Fruit fly (Drosophila melanogaster) whole organism, embryonic: Measurements from ENCODE around the gene kra.

Experiments
- Bteb2 ChIP-seq: fragments of 200-800 bp; sonication (Bioruptor generic); optimal IDR thresholded peaks from 2 replicates; lab custom pipeline; 2016; ENCODE audit warnings: missing biosample characterization, missing genetic modification characterization
- CG11247 ChIP-seq: fragments of 200-800 bp; sonication (Bioruptor generic); IDR thresholded peaks from 2 replicates; pipeline ENCODE4 v1.3.6; 2022; ENCODE audit warnings: missing biosample characterization, missing genetic modification characterization
- CG11398 ChIP-seq: fragments of 200-800 bp; sonication (Bioruptor generic); optimal IDR thresholded peaks from 2 replicates; lab custom pipeline; 2016; ENCODE audit warnings: missing biosample characterization, missing genetic modification characterization
- CG12219 ChIP-seq: fragments of 200-800 bp; sonication (Bioruptor generic); optimal IDR thresholded peaks from 3 replicates; lab custom pipeline; 2018; ENCODE audit warnings: missing biosample characterization, mild to moderate bottlenecking, missing genetic modification characterization
- CG12659 ChIP-seq: fragments of 200-800 bp; sonication (Bioruptor generic); optimal IDR thresholded peaks from 3 replicates; lab custom pipeline; 2017; ENCODE audit warnings: mild to moderate bottlenecking, missing biosample characterization, missing genetic modification reagents, missing genetic modification characterization
- CG13775 ChIP-seq: fragments of 200-800 bp; sonication (Bioruptor generic); optimal IDR thresholded peaks from 3 replicates; lab custom pipeline; 2017; ENCODE audit warnings: missing biosample characterization, mild to moderate bottlenecking, missing genetic modification characterization
- CG14441 ChIP-seq: fragments of 200-800 bp; sonication (Bioruptor generic); IDR thresholded peaks from 2 replicates; pipeline ENCODE4 v1.3.6; 2022; ENCODE audit warnings: missing biosample characterization, missing genetic modification characterization
- CG14860 ChIP-seq: fragments of 200-800 bp; sonication (Bioruptor generic); IDR thresholded peaks from 3 replicates; pipeline ENCODE4 v1.3.6; 2022; ENCODE audit warnings: missing biosample characterization, missing genetic modification characterization; ENCODE audit not compliant: partially characterized antibody
- CG15011 ChIP-seq: fragments of 200-800 bp; sonication (Bioruptor generic); optimal IDR thresholded peaks from 3 replicates; lab custom pipeline; 2018; ENCODE audit warnings: missing biosample characterization, mild to moderate bottlenecking, missing genetic modification characterization
- CG15269 ChIP-seq: fragments of 200-800 bp; sonication (Bioruptor generic); optimal IDR thresholded peaks from 2 replicates; lab custom pipeline; 2018; ENCODE audit warnings: missing biosample characterization, mild to moderate bottlenecking, missing genetic modification characterization, moderate library complexity
- CG1602 ChIP-seq: fragments of 200-800 bp; sonication (Bioruptor generic); optimal IDR thresholded peaks from 3 replicates; lab custom pipeline; 2016; ENCODE audit warnings: missing biosample characterization, missing genetic modification characterization
- CG2116 ChIP-seq: fragments of 200-800 bp; sonication (Bioruptor generic); optimal IDR thresholded peaks from 3 replicates; lab custom pipeline; 2018; ENCODE audit warnings: missing biosample characterization, mild to moderate bottlenecking, missing genetic modification characterization
- CG2129 ChIP-seq: fragments of 200-800 bp; sonication (Bioruptor generic); IDR thresholded peaks from 2 replicates; pipeline ENCODE4 v1.3.6; 2022; ENCODE audit warnings: missing biosample characterization, missing genetic modification characterization; ENCODE audit not compliant: partially characterized antibody
- CG31224 ChIP-seq: fragments of 200-800 bp; sonication (Bioruptor generic); IDR thresholded peaks from 2 replicates; pipeline ENCODE4 v1.3.6; 2022; ENCODE audit warnings: missing biosample characterization, missing genetic modification characterization
- CG31365 ChIP-seq: fragments of 200-800 bp; sonication (Bioruptor generic); optimal IDR thresholded peaks from 2 replicates; lab custom pipeline; 2018; ENCODE audit warnings: missing biosample characterization, mild to moderate bottlenecking, missing genetic modification characterization
- CG33213 ChIP-seq: fragments of 200-800 bp; sonication (Bioruptor generic); optimal IDR thresholded peaks from 3 replicates; lab custom pipeline; 2016; ENCODE audit warnings: missing biosample characterization, missing genetic modification characterization
- CG4360 ChIP-seq: fragments of 200-800 bp; sonication (Bioruptor generic); IDR thresholded peaks from 2 replicates; pipeline ENCODE4 v1.3.6; 2022; ENCODE audit warnings: missing biosample characterization, missing genetic modification characterization
- CG4854 ChIP-seq: fragments of 200-800 bp; sonication (Bioruptor generic); optimal IDR thresholded peaks from 2 replicates; lab custom pipeline; 2016; ENCODE audit warnings: missing biosample characterization, missing genetic modification characterization, inconsistent platforms
- CG6254 ChIP-seq: fragments of 200-800 bp; sonication (Bioruptor generic); optimal IDR thresholded peaks from 3 replicates; lab custom pipeline; 2017; ENCODE audit warnings: mild to moderate bottlenecking, missing biosample characterization, missing genetic modification reagents, missing genetic modification characterization
- CG6683 ChIP-seq: fragments of 200-800 bp; sonication (Bioruptor generic); optimal IDR thresholded peaks from 2 replicates; lab custom pipeline; 2017; ENCODE audit warnings: missing biosample characterization, mild to moderate bottlenecking, missing genetic modification characterization, missing genetic modification reagents
- CG7786 ChIP-seq: fragments of 200-800 bp; sonication (Bioruptor generic); optimal IDR thresholded peaks from 2 replicates; lab custom pipeline; 2016; ENCODE audit warnings: missing biosample characterization, missing genetic modification characterization
- CG8290 ChIP-seq, 3 experiments: fragments of 200-800 bp; sonication (Bioruptor generic); optimal IDR thresholded peaks; 2 replicates each; lab custom pipeline; 2016 to 2019; ENCODE audit warnings: missing biosample characterization in 3 of 3, missing genetic modification characterization in 3 of 3, mild to moderate bottlenecking in 2 of 3, moderate library complexity in 1 of 3
- CG8765 ChIP-seq: fragments of 200-800 bp; sonication (Bioruptor generic); IDR thresholded peaks from 2 replicates; pipeline ENCODE4 v1.3.6; 2022; ENCODE audit warnings: missing biosample characterization, missing genetic modification characterization
- CrebB ChIP-seq: fragments of 200-800 bp; sonication (Bioruptor generic); optimal IDR thresholded peaks from 3 replicates; lab custom pipeline; 2018; ENCODE audit warnings: missing biosample characterization, mild to moderate bottlenecking, missing genetic modification characterization
- Elba2 ChIP-seq: fragments of 200-800 bp; sonication (Bioruptor generic); optimal IDR thresholded peaks from 3 replicates; lab custom pipeline; 2016; ENCODE audit warnings: missing biosample characterization, missing genetic modification characterization
- Gug ChIP-seq: fragments of 200-800 bp; sonication (Bioruptor generic); IDR thresholded peaks from 4 replicates; pipeline ENCODE4 v1.3.6; 2022; ENCODE audit warnings: missing biosample characterization, missing genetic modification characterization
- HLH3B ChIP-seq: fragments of 200-800 bp; sonication (Bioruptor generic); IDR thresholded peaks from 2 replicates; pipeline ENCODE4 v1.3.6; 2022; ENCODE audit warnings: missing biosample characterization, missing genetic modification characterization
- Hmr ChIP-seq: fragments of 200-800 bp; sonication (Bioruptor generic); optimal IDR thresholded peaks from 3 replicates; lab custom pipeline; 2017; ENCODE audit warnings: mild to moderate bottlenecking, missing biosample characterization, missing genetic modification reagents, missing genetic modification characterization
- Hmx ChIP-seq: fragments of 200-800 bp; sonication (Bioruptor generic); optimal IDR thresholded peaks from 2 replicates; lab custom pipeline; 2016; ENCODE audit warnings: missing biosample characterization, missing genetic modification characterization
- Nf-YC ChIP-seq: fragments of 200-800 bp; optimal IDR thresholded peaks from 3 replicates; lab custom pipeline; 2019; ENCODE audit warnings: missing biosample characterization, mild to moderate bottlenecking, missing genetic modification characterization, moderate library complexity
- Poxn ChIP-seq: fragments of 200-800 bp; sonication (Bioruptor generic); IDR thresholded peaks from 2 replicates; pipeline ENCODE4 v1.3.6; 2022; ENCODE audit warnings: missing biosample characterization, missing genetic modification characterization
- al ChIP-seq: fragments of 200-800 bp; sonication (Bioruptor generic); IDR thresholded peaks from 2 replicates; pipeline ENCODE4 v1.3.6; 2022; ENCODE audit warnings: missing biosample characterization, missing genetic modification characterization
- az2 ChIP-seq: fragments of 200-800 bp; sonication (Bioruptor generic); optimal IDR thresholded peaks from 3 replicates; lab custom pipeline; 2016; ENCODE audit warnings: missing biosample characterization, missing genetic modification characterization
- corto ChIP-seq: fragments of 200-800 bp; sonication (Bioruptor generic); optimal IDR thresholded peaks from 2 replicates; lab custom pipeline; 2016; ENCODE audit warnings: missing biosample characterization, mild to moderate bottlenecking, missing genetic modification characterization, moderate library complexity
- croc ChIP-seq: fragments of 200-800 bp; sonication (Bioruptor generic); conservative IDR thresholded peaks from 3 replicates; pipeline ENCODE4 v1.3.6; 2022; ENCODE audit warnings: missing biosample characterization, missing genetic modification characterization
- crp ChIP-seq, 2 experiments: fragments of 200-800 bp; sonication (Bioruptor generic); optimal IDR thresholded peaks; 2 replicates in 1 of 2; 3 replicates in 1 of 2; lab custom pipeline; 2017; ENCODE audit warnings: missing biosample characterization in 2 of 2, missing genetic modification characterization in 2 of 2, mild to moderate bottlenecking in 1 of 2, moderate library complexity in 1 of 2
- dan ChIP-seq: fragments of 200-800 bp; sonication (Bioruptor generic); IDR thresholded peaks from 2 replicates; pipeline ENCODE4 v1.3.6; 2022; ENCODE audit warnings: missing biosample characterization, missing genetic modification characterization
- dysf ChIP-seq: fragments of 200-800 bp; sonication (Bioruptor generic); IDR thresholded peaks from 3 replicates; pipeline ENCODE4 v1.3.6; 2022; ENCODE audit warnings: missing biosample characterization, missing genetic modification characterization
- emc ChIP-seq: fragments of 200-800 bp; sonication (Bioruptor generic); optimal IDR thresholded peaks from 2 replicates; lab custom pipeline; 2016; ENCODE audit warnings: missing biosample characterization, missing genetic modification characterization
- exex ChIP-seq: fragments of 200-800 bp; sonication (Bioruptor generic); optimal IDR thresholded peaks from 4 replicates; lab custom pipeline; 2018; ENCODE audit warnings: missing biosample characterization, mild to moderate bottlenecking, missing genetic modification characterization, moderate library complexity
- fd102C ChIP-seq: fragments of 200-800 bp; sonication (Bioruptor generic); optimal IDR thresholded peaks from 2 replicates; lab custom pipeline; 2018; ENCODE audit warnings: missing biosample characterization, mild to moderate bottlenecking, missing genetic modification characterization, moderate library complexity
- gfzf ChIP-seq: fragments of 200-800 bp; sonication (Bioruptor generic); optimal IDR thresholded peaks from 2 replicates; lab custom pipeline; 2016; ENCODE audit warnings: missing biosample characterization, mild to moderate bottlenecking, missing genetic modification characterization, moderate library complexity
- lab ChIP-seq: fragments of 200-800 bp; sonication (Bioruptor generic); optimal IDR thresholded peaks from 3 replicates; lab custom pipeline; 2017; ENCODE audit warnings: missing biosample characterization, missing genetic modification characterization, mild to moderate bottlenecking, moderate library complexity, missing genetic modification reagents
- lilli ChIP-seq: fragments of 200-800 bp; sonication (Bioruptor generic); optimal IDR thresholded peaks from 3 replicates; lab custom pipeline; 2016; ENCODE audit warnings: missing biosample characterization, missing genetic modification characterization
- lola ChIP-seq, 3 experiments: fragments of >200 bp in 2 of 3; fragments of 200-800 bp in 1 of 3; sonication (Bioruptor generic) in 1 of 3; optimal IDR thresholded peaks; 2 replicates each; lab custom pipeline; 2017 to 2019; ENCODE audit warnings: missing biosample characterization in 3 of 3, missing genetic modification characterization in 3 of 3, mild to moderate bottlenecking in 1 of 3, moderate library complexity in 1 of 3
- maf-S ChIP-seq: fragments of 200-800 bp; sonication (Bioruptor generic); optimal IDR thresholded peaks from 2 replicates; lab custom pipeline; 2016; ENCODE audit warnings: missing biosample characterization, missing genetic modification characterization
- sens-2 ChIP-seq: fragments of 200-800 bp; sonication (Bioruptor generic); IDR thresholded peaks from 2 replicates; pipeline ENCODE4 v1.3.6; 2022; ENCODE audit warnings: missing biosample characterization, missing genetic modification characterization
- twi ChIP-seq: fragments of 200-800 bp; optimal IDR thresholded peaks from 2 replicates; lab custom pipeline; 2019; ENCODE audit warnings: missing biosample characterization, mild to moderate bottlenecking, missing genetic modification characterization, moderate library complexity
- zfh1 ChIP-seq: fragments of 200-800 bp; sonication (Bioruptor generic); IDR thresholded peaks from 3 replicates; pipeline ENCODE4 v1.3.6; 2022; ENCODE audit warnings: missing biosample characterization, missing genetic modification characterization

The kra gene

dm6 chr3R:5587863-5588519 is 12.9 kb downstream of the kra start, which contains the start of gene CG2926 (continued):
- TF ChIP-seq CG33213 (GFP tag; lab: Kevin White, UChicago) (peak; percentile 40), CG2129 (GFP tag; lab: Robert Waterston, UW) (peak; percentile 68), exex (tag; lab: Kevin White, UChicago) (no peak), Hmx (no peak), al (GFP tag; lab: Robert Waterston, UW) (peak; percentile 37; the same call in 1 of the 2 replicates), CG2116 (peak; percentile 69), CG7786 (GFP tag; lab: Kevin White, UChicago) (peak; percentile 39), crp (GFP tag; optimal IDR thresholded peaks at IDR 0.05; lab: Kevin White, UChicago) (peak in 1 of 2 experiments; percentile 33), corto (GFP tag; lab: Kevin White, UChicago) (no peak), dan (GFP tag; lab: Robert Waterston, UW) (no peak), CG12219 (GFP tag; lab: Kevin White, UChicago) (no peak), CG8290 (GFP tag; optimal IDR thresholded peaks at IDR 0.05; lab: Kevin White, UChicago) (no peak), CG8290 (tag; optimal IDR thresholded peaks at IDR 0.05; lab: Kevin White, UChicago) (no peak), CG14441 (0 out of 2 replicates have a peak, but pooled peaks have one; percentile 18), lola (GFP tag; optimal IDR thresholded peaks at IDR 0.05; lab: Kevin White, UChicago) (no peak), Elba2 (GFP tag; lab: Kevin White, UChicago) (peak; percentile 93), twi (tag; lab: Kevin White, UChicago) (no peak), emc (peak; percentile 13), CG15011 (no peak), CG6254 (GFP tag; lab: Kevin White, UChicago) (peak; percentile 54), maf-S (GFP tag; lab: Kevin White, UChicago) (peak; percentile 20), Hmr (GFP tag; lab: Kevin White, UChicago) (no peak), Bteb2 (GFP tag; lab: Kevin White, UChicago) (no peak), CG4360 (GFP tag; lab: Robert Waterston, UW) (no peak), CG6683 (GFP tag; lab: Kevin White, UChicago) (no peak), gfzf (GFP tag; lab: Kevin White, UChicago) (peak; percentile 26), zfh1 (GFP tag; lab: Robert Waterston, UW) (no peak), CG13775 (GFP tag; lab: Kevin White, UChicago) (no peak), HLH3B (GFP tag; lab: Robert Waterston, UW) (0 out of 2 replicates have a peak, but pooled peaks have one; percentile 6), CG8765 (GFP tag; lab: Robert Waterston, UW) (no peak), CG14860 (GFP tag; lab: Robert Waterston, UW) (peak; percentile 85), az2 (no peak), CG31224 (GFP tag; lab: Robert Waterston, UW) (no peak), CG12659 (GFP tag; lab: Kevin White, UChicago) (peak; percentile 62), lilli (GFP tag; lab: Kevin White, UChicago) (peak; percentile 69), CG4854 (GFP tag; lab: Kevin White, UChicago) (no peak), fd102C (GFP tag; lab: Kevin White, UChicago) (no peak), CG11398 (GFP tag; lab: Kevin White, UChicago) (no peak), Poxn (GFP tag; lab: Robert Waterston, UW) (no peak), CrebB (no peak), CG15269 (tag; lab: Kevin White, UChicago) (no peak), Gug (GFP tag; lab: Robert Waterston, UW) (peak; percentile 75; the same call in 2 of the 4 replicates), lab (no peak), CG11247 (GFP tag; lab: Robert Waterston, UW) (peak; percentile 26; the same call in 1 of the 2 replicates), dysf (peak; percentile 45; the same call in 1 of the 3 replicates), Nf-YC (tag; lab: Kevin White, UChicago) (no peak), CG31365 (tag; lab: Kevin White, UChicago) (no peak), croc (GFP tag; lab: Robert Waterston, UW) (no peak), sens-2 (no peak), CG1602 (no peak)
